Worm (Caenorhabditis elegans): ENCODE results near the gene irld-2.

irld-2 gene

DNA sequence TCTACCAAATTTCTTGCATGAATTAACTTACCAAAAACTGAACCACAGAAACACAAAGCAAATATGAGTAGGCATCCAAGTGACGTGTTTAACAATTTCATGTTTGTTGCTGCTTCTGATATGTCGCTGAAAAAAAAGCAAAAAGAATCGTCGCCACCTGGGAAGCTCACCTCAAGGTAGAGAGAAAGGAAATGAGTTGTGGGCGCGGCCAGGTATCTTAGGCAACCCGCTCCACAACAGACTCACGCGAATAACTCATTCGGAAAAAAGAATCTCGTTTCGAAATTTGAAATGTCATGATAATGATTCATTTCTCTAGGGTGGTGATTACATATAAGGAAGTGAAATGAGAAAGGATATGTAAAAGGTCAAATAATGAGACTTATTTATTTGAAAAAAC is at the start of gene irld-2:
TSS of gene irld-2 (minus strand) at position 101 of the 400 bp plus-strand sequence.
- TF ChIP-seq mls-2 (tag; optimal IDR thresholded peaks at IDR 0.05) (no peak), lin-32 (GFP tag; optimal IDR thresholded peaks at IDR 0.05) (no peak)

- TF ChIP-seq unc-62 (GFP tag; optimal IDR thresholded peaks at IDR 0.05): no peak
- no peak for TF ChIP-seq pha-4 (tag; optimal IDR thresholded peaks at IDR 0.05)
- TF ChIP-seq mep-1 (tag; optimal IDR thresholded peaks at IDR 0.05): no peak
- no peak for TF ChIP-seq ztf-11 (tag; optimal IDR thresholded peaks at IDR 0.05)
- TF ChIP-seq sptf-1 (tag; optimal IDR thresholded peaks at IDR 0.05): no peak
- no peak for TF ChIP-seq bed-3 (GFP tag; optimal IDR thresholded peaks at IDR 0.05)
- no peak for TF ChIP-seq lin-13 (tag; optimal IDR thresholded peaks at IDR 0.05)
- TF ChIP-seq snpc-4 (tag; optimal IDR thresholded peaks at IDR 0.05): no peak
- no peak for TF ChIP-seq lsy-2 (tag; optimal IDR thresholded peaks at IDR 0.05)
These were observed 49.4 kb upstream of the irld-2 start for ce11 chrX:13444267-13444666.

DNA sequence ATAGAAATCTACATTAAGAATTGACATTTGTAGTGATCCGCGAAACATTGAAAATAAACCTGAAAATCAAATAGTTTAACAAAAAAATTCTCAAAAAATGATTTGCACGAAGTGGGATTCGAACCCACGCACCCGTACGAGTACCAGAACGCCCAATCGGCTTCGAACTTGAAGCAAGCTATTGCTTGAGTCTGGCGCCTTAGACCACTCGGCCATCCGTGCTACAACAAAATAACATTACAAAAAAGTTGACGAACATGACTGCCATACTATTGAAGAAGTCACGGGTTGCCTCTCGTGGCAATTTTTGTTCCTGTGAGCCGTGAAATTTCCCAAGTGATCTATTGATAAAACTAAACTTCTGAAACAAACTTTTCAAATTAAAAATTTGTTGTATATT is 48.4 kb upstream of the irld-2 start:
- TF ChIP-seq nhr-12 (tag; optimal IDR thresholded peaks at IDR 0.05): no peak
- TF ChIP-seq M03D4.4 (tag; optimal IDR thresholded peaks at IDR 0.05): no peak
- no peak for TF ChIP-seq lin-32 (GFP tag; optimal IDR thresholded peaks at IDR 0.05)
- no peak for TF ChIP-seq elt-1 (tag; optimal IDR thresholded peaks at IDR 0.05; ENCODE audit: borderline replicate concordance, insufficient read depth)
- no peak for TF ChIP-seq mep-1 (tag; optimal IDR thresholded peaks at IDR 0.05)
- TF ChIP-seq nhr-28 (tag; optimal IDR thresholded peaks at IDR 0.05): no peak
- TF ChIP-seq nhr-237 (tag; optimal IDR thresholded peaks at IDR 0.05): no peak
- no peak for TF ChIP-seq cnd-1 (tag; optimal IDR thresholded peaks at IDR 0.05)
- TF ChIP-seq sem-2 (GFP tag; optimal IDR thresholded peaks at IDR 0.05): no peak
- TF ChIP-seq mls-2 (tag; optimal IDR thresholded peaks at IDR 0.05): no peak
- TF ChIP-seq ceh-43 (GFP tag; optimal IDR thresholded peaks at IDR 0.05): no peak
- no peak for TF ChIP-seq hlh-1 (tag; optimal IDR thresholded peaks at IDR 0.05)
- no peak for TF ChIP-seq pha-4 (tag; optimal IDR thresholded peaks at IDR 0.05)
- TF ChIP-seq ces-1 (GFP tag; optimal IDR thresholded peaks at IDR 0.05): no peak
- no peak for TF ChIP-seq snpc-4 (tag; optimal IDR thresholded peaks at IDR 0.05)
- TF ChIP-seq blmp-1 (tag; optimal IDR thresholded peaks at IDR 0.05): no peak

DNA sequence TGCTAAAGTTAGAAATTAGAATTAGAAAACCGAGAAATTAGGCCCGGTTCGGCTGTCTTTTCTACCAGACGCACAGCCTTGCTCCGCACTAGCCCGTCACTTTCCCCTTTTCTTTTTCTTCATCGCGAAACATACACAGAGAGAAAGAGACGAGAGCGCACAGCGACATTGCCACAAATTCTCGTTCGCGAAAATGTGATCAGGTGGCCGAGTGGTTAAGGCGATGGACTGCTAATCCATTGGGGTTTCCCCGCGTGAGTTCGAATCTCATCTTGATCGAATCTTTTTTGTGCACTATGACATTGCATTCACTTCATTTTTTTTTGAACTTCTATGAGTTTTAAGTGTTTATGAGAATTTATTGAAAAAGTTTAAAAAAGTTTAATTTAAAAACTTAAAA is 47.6 kb upstream of the irld-2 start:
- TF ChIP-seq M03D4.4 (tag; optimal IDR thresholded peaks at IDR 0.05) (no peak), mep-1 (tag; optimal IDR thresholded peaks at IDR 0.05) (peak; percentile 3), sptf-1 (tag; optimal IDR thresholded peaks at IDR 0.05) (peak; percentile 23), flh-1 (GFP tag; optimal IDR thresholded peaks at IDR 0.05) (no peak), tbx-8 (GFP tag; optimal IDR thresholded peaks at IDR 0.05) (no peak), zip-8 (tag; optimal IDR thresholded peaks at IDR 0.05) (no peak), lin-13 (tag; optimal IDR thresholded peaks at IDR 0.05) (no peak), lsy-2 (tag; optimal IDR thresholded peaks at IDR 0.05) (no peak), nhr-76 (tag; optimal IDR thresholded peaks at IDR 0.05) (no peak), sem-2 (GFP tag; optimal IDR thresholded peaks at IDR 0.05) (no peak), bed-3 (GFP tag; optimal IDR thresholded peaks at IDR 0.05) (no peak), ces-1 (GFP tag; optimal IDR thresholded peaks at IDR 0.05) (peak; percentile 32), ceh-39 (tag; optimal IDR thresholded peaks at IDR 0.05) (no peak), nhr-28 (tag; optimal IDR thresholded peaks at IDR 0.05) (no peak), hlh-1 (tag; optimal IDR thresholded peaks at IDR 0.05) (no peak), unc-120 (tag; optimal IDR thresholded peaks at IDR 0.05; ENCODE audit: poor library complexity, severe bottlenecking) (no peak), elt-1 (tag; optimal IDR thresholded peaks at IDR 0.05; ENCODE audit: borderline replicate concordance, insufficient read depth) (no peak), cnd-1 (tag; optimal IDR thresholded peaks at IDR 0.05) (peak; percentile 15), ceh-83 (GFP tag; optimal IDR thresholded peaks at IDR 0.05) (peak; percentile 21), mls-2 (tag; optimal IDR thresholded peaks at IDR 0.05) (no peak), lin-32 (GFP tag; optimal IDR thresholded peaks at IDR 0.05) (no peak), drap-1 (GFP tag; optimal IDR thresholded peaks at IDR 0.05) (peak; percentile 46), ham-2 (GFP tag; optimal IDR thresholded peaks at IDR 0.05) (no peak), elt-3 (tag; optimal IDR thresholded peaks at IDR 0.05) (no peak), snpc-4 (tag; optimal IDR thresholded peaks at IDR 0.05) (no peak)
